Worm (Caenorhabditis elegans) whole organism, L2 larva: Measurements from ENCODE around the gene seu-1.

ENCODE experiments used
- R02D3.7 ChIP-seq: fragments of 150-350 bp; optimal IDR thresholded peaks from 2 replicates; lab custom pipeline; 2014; ENCODE audit warnings: missing biosample characterization, missing genetic modification characterization
- elt-1 ChIP-seq: fragments of 150-350 bp; optimal IDR thresholded peaks from 2 replicates; lab custom pipeline; 2014; ENCODE audit warnings: missing biosample characterization, missing genetic modification characterization
- elt-3 ChIP-seq: sonication (generic microtip); optimal IDR thresholded peaks from 2 replicates; lab custom pipeline; 2017; ENCODE audit warnings: missing biosample characterization, missing genetic modification characterization
- lin-39 ChIP-seq: fragments of 150-350 bp; optimal IDR thresholded peaks from 2 replicates; lab custom pipeline; 2014; ENCODE audit warnings: missing biosample characterization, missing genetic modification reagents, missing genetic modification characterization
- nhr-237 ChIP-seq: fragments of 150-350 bp; optimal IDR thresholded peaks from 2 replicates; lab custom pipeline; 2014; ENCODE audit warnings: missing biosample characterization, missing genetic modification characterization
- nhr-77 ChIP-seq: fragments of 150-350 bp; optimal IDR thresholded peaks from 2 replicates; lab custom pipeline; 2014; ENCODE audit warnings: missing biosample characterization, missing genetic modification characterization
- unc-39 ChIP-seq: fragments of 150-350 bp; optimal IDR thresholded peaks from 2 replicates; lab custom pipeline; 2014; ENCODE audit warnings: missing biosample characterization, missing genetic modification characterization
- unc-55 ChIP-seq: fragments of 150-350 bp; sonication (generic microtip); optimal IDR thresholded peaks from 3 replicates; lab custom pipeline; 2014; ENCODE audit warnings: missing biosample characterization, missing genetic modification reagents, missing genetic modification characterization
- ztf-11 ChIP-seq: sonication (generic microtip); optimal IDR thresholded peaks from 2 replicates; lab custom pipeline; 2017; ENCODE audit warnings: missing biosample characterization, missing genetic modification characterization

DNA sequence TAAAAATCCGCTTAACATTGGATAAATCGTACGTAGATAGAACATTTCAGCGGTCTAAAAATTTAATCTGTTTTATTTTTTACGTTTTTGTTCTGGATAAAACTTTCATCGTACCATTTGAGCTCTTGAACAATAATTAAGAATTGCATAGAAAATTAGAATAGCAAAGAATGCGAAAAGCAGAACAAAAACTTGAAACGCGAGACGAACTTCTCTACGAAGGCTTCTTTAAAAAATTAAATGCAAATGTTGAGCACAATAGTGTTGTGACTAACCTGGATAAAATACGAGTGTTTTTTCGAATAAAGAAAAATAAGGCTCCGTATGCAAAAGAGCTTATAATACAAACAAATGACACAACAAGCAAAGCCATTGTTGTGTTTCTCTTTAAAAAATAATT, 29.9 kb upstream of the seu-1 start:
- TF ChIP-seq R02D3.7 = no peak
- no peak for TF ChIP-seq nhr-237
- no peak for TF ChIP-seq unc-39 (tag; lab: Kevin White, UChicago)
- no peak for TF ChIP-seq elt-1 (tag; lab: Kevin White, UChicago)
- no peak for TF ChIP-seq nhr-77 (tag; lab: Kevin White, UChicago)
- TF ChIP-seq lin-39 (tag; lab: Kevin White, UChicago) = no peak
- no peak for TF ChIP-seq unc-55 (GFP tag; lab: Kevin White, UChicago)
- no peak for TF ChIP-seq elt-3 (tag; lab: Kevin White, UChicago)
- no peak for TF ChIP-seq ztf-11
